Worm (Caenorhabditis elegans): ENCODE data around the gene dmsr-5.

- no peak for TF ChIP-seq madf-8 (GFP tag; conservative IDR thresholded peaks at IDR 0.05)
- no peak for TF ChIP-seq lin-26 (GFP tag; IDR thresholded peaks at IDR 0.05)
Observed at ce11 chrIII:10945537-10945936, 49.5 kb downstream of the dmsr-5 start.

All from whole organism, young adult.